Worm (Caenorhabditis elegans) whole organism, L2 larva: Measurements from ENCODE around the gene T21C9.6.

ENCODE experiments used
- F13H6.1 ChIP-seq: sonication (generic microtip); optimal IDR thresholded peaks from 2 replicates; lab custom pipeline; 2016; ENCODE audit warnings: missing genetic modification characterization, missing compliant biosample characterization
- Y55F3AM.14 ChIP-seq: fragments of 200-800 bp; sonication (Bioruptor generic); optimal IDR thresholded peaks from 2 replicates; lab custom pipeline; 2018; ENCODE audit warnings: mild to moderate bottlenecking, missing genetic modification characterization, missing compliant biosample characterization
- ZK546.5 ChIP-seq: sonication (generic microtip); optimal IDR thresholded peaks from 2 replicates; lab custom pipeline; 2017; ENCODE audit warnings: missing biosample characterization, missing genetic modification characterization
- aly-2 ChIP-seq: fragments of 150-350 bp; optimal IDR thresholded peaks from 2 replicates; lab custom pipeline; 2014; ENCODE audit warnings: missing biosample characterization, missing genetic modification characterization
- ama-1 ChIP-seq: fragments of 150-350 bp; optimal IDR thresholded peaks from 2 replicates; lab custom pipeline; 2018; ENCODE audit warnings: inconsistent platforms
- blmp-1 ChIP-seq: sonication (generic microtip); optimal IDR thresholded peaks from 2 replicates; lab custom pipeline; 2017; ENCODE audit warnings: missing genetic modification characterization, mild to moderate bottlenecking, missing compliant biosample characterization, antibody characterized with exemption, moderate library complexity; ENCODE audit not compliant: insufficient read depth
- ceh-82 ChIP-seq: fragments of 150-350 bp; optimal IDR thresholded peaks from 2 replicates; lab custom pipeline; 2014; ENCODE audit warnings: missing biosample characterization, missing genetic modification characterization
- dmd-4 ChIP-seq: sonication (generic microtip); optimal IDR thresholded peaks from 2 replicates; lab custom pipeline; 2017; ENCODE audit warnings: missing biosample characterization, missing genetic modification characterization
- fos-1 ChIP-seq: fragments of 150-350 bp; optimal IDR thresholded peaks from 2 replicates; lab custom pipeline; 2014; ENCODE audit warnings: missing biosample characterization, missing genetic modification characterization
- gmeb-1 ChIP-seq: fragments of 150-350 bp; optimal IDR thresholded peaks from 2 replicates; lab custom pipeline; 2014; ENCODE audit warnings: missing biosample characterization, missing genetic modification characterization
- lin-11 ChIP-seq: fragments of 150-350 bp; sonication (generic microtip); optimal IDR thresholded peaks from 2 replicates; lab custom pipeline; 2014; ENCODE audit warnings: missing biosample characterization, missing genetic modification characterization, inconsistent platforms, mixed read lengths
- lin-13 ChIP-seq: fragments of 150-350 bp; optimal IDR thresholded peaks from 2 replicates; lab custom pipeline; 2014; ENCODE audit warnings: missing biosample characterization, missing genetic modification reagents, missing genetic modification characterization
- lin-39 ChIP-seq: fragments of 150-350 bp; optimal IDR thresholded peaks from 2 replicates; lab custom pipeline; 2014; ENCODE audit warnings: missing biosample characterization, missing genetic modification reagents, missing genetic modification characterization
- lsy-2 ChIP-seq, 2 experiments: fragments of 150-350 bp in 1 of 2; sonication (generic microtip) in 1 of 2; optimal IDR thresholded peaks; 2 replicates each; lab custom pipeline; 2014 to 2017; ENCODE audit warnings: missing biosample characterization in 2 of 2, missing genetic modification characterization in 2 of 2
- mab-5 ChIP-seq: fragments of 150-350 bp; optimal IDR thresholded peaks from 2 replicates; lab custom pipeline; 2014; ENCODE audit warnings: missing biosample characterization, missing genetic modification characterization
- nhr-10 ChIP-seq: sonication (generic microtip); optimal IDR thresholded peaks from 2 replicates; lab custom pipeline; 2017; ENCODE audit warnings: missing biosample characterization, missing genetic modification characterization
- nhr-11 ChIP-seq: fragments of 150-350 bp; optimal IDR thresholded peaks from 2 replicates; lab custom pipeline; 2014; ENCODE audit warnings: missing biosample characterization, missing genetic modification characterization
- nhr-21 ChIP-seq: fragments of 150-350 bp; optimal IDR thresholded peaks from 2 replicates; lab custom pipeline; 2014; ENCODE audit warnings: missing biosample characterization, missing genetic modification characterization
- nhr-23 ChIP-seq: fragments of 150-350 bp; optimal IDR thresholded peaks from 2 replicates; lab custom pipeline; 2014; ENCODE audit warnings: missing biosample characterization, missing genetic modification reagents, missing genetic modification characterization
- nhr-25 ChIP-seq: fragments of 150-350 bp; sonication (generic microtip); optimal IDR thresholded peaks from 3 replicates; lab custom pipeline; 2014; ENCODE audit warnings: missing biosample characterization, missing genetic modification characterization
- nhr-6 ChIP-seq: fragments of 150-350 bp; optimal IDR thresholded peaks from 2 replicates; lab custom pipeline; 2014; ENCODE audit warnings: missing biosample characterization, missing genetic modification characterization
- nhr-77 ChIP-seq: fragments of 150-350 bp; optimal IDR thresholded peaks from 2 replicates; lab custom pipeline; 2014; ENCODE audit warnings: missing biosample characterization, missing genetic modification characterization
- peb-1 ChIP-seq: fragments of 150-350 bp; optimal IDR thresholded peaks from 2 replicates; lab custom pipeline; 2014; ENCODE audit warnings: missing biosample characterization, missing genetic modification characterization
- sem-4 ChIP-seq: fragments of 150-350 bp; optimal IDR thresholded peaks from 2 replicates; lab custom pipeline; 2014; ENCODE audit warnings: missing biosample characterization, missing genetic modification reagents, missing genetic modification characterization
- sma-3 ChIP-seq: sonication (generic microtip); optimal IDR thresholded peaks from 2 replicates; lab custom pipeline; 2016; ENCODE audit warnings: missing genetic modification reagents, missing genetic modification characterization, missing compliant biosample characterization
- sma-9 ChIP-seq, 2 experiments: fragments of 150-350 bp in 1 of 2; sonication (generic microtip) in 1 of 2; optimal IDR thresholded peaks; 2 replicates each; lab custom pipeline; 2014 to 2016; ENCODE audit warnings: missing genetic modification characterization in 2 of 2, mild to moderate bottlenecking in 1 of 2, missing biosample characterization in 1 of 2, missing compliant biosample characterization in 1 of 2, missing genetic modification reagents in 1 of 2, moderate library complexity in 1 of 2
- snpc-4 ChIP-seq: fragments of 150-350 bp; optimal IDR thresholded peaks from 2 replicates; lab custom pipeline; 2014; ENCODE audit warnings: missing biosample characterization, missing genetic modification characterization
- unc-39 ChIP-seq: fragments of 150-350 bp; optimal IDR thresholded peaks from 2 replicates; lab custom pipeline; 2014; ENCODE audit warnings: missing biosample characterization, missing genetic modification characterization
- unc-55 ChIP-seq: fragments of 150-350 bp; sonication (generic microtip); optimal IDR thresholded peaks from 3 replicates; lab custom pipeline; 2014; ENCODE audit warnings: missing biosample characterization, missing genetic modification reagents, missing genetic modification characterization
- zag-1 ChIP-seq: fragments of 150-350 bp; optimal IDR thresholded peaks from 2 replicates; lab custom pipeline; 2014; ENCODE audit warnings: missing biosample characterization, missing genetic modification characterization
- ztf-1 ChIP-seq: fragments of 200-800 bp; sonication (Bioruptor generic); conservative IDR thresholded peaks from 2 replicates; pipeline ENCODE4 v1.3.6; 2022; ENCODE audit warnings: missing genetic modification characterization, missing compliant biosample characterization
- ztf-11 ChIP-seq: sonication (generic microtip); optimal IDR thresholded peaks from 2 replicates; lab custom pipeline; 2017; ENCODE audit warnings: missing biosample characterization, missing genetic modification characterization
- ztf-4 ChIP-seq: fragments of 150-350 bp; optimal IDR thresholded peaks from 2 replicates; lab custom pipeline; 2014; ENCODE audit warnings: missing biosample characterization, missing genetic modification characterization

The T21C9.6 gene

ce11 chrV:10557676-10558075 lies 24.0 kb upstream of the T21C9.6 start, which contains the start of gene best-14:
Gene best-14 (plus strand): TSS chrV:10557976.
- TF ChIP-seq lin-13 (GFP tag; lab: Kevin White, UChicago): no peak
- no peak for TF ChIP-seq nhr-11
- TF ChIP-seq ceh-82 (tag; lab: Kevin White, UChicago): no peak
- TF ChIP-seq aly-2: no peak
- TF ChIP-seq nhr-21 (tag; lab: Kevin White, UChicago): no peak
- TF ChIP-seq mab-5 (tag; lab: Kevin White, UChicago): no peak
- TF ChIP-seq lsy-2 (tag; optimal IDR thresholded peaks at IDR 0.05; lab: Kevin White, UChicago): no peak

DNA sequence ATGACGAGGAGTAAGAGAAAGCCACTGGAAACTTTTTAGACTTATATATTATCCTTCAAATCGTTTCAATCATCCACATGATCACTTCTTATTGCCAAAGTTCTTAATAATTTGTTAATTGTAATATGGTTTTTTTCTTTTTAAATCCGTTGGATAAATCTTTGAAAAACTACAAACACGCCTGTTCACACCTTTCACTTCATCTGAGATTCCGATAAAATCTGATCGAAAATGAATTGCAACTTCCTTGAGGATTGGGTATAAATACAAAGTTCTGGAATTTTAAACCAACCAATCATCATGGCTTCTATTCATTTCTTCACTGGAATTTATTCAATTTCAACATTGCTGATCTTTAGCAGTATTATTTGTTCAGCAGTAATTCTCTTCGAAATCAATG lies 21.1 kb upstream of the T21C9.6 start, which contains the start of gene col-152:
Gene col-152, plus strand, starts transcription at position 301 of the 400 bp plus-strand sequence.
- TF ChIP-seq zag-1 (tag; lab: Kevin White, UChicago) (no peak), nhr-77 (no peak), F13H6.1 (tag; lab: Kevin White, UChicago) (no peak), ztf-11 (tag; lab: Kevin White, UChicago) (no peak), nhr-11 (no peak), unc-39 (tag; lab: Kevin White, UChicago) (no peak), peb-1 (tag; lab: Kevin White, UChicago) (no peak), snpc-4 (no peak), ztf-1 (no peak), gmeb-1 (tag; lab: Kevin White, UChicago) (no peak), fos-1 (tag; lab: Kevin White, UChicago) (no peak), lin-11 (tag; lab: Kevin White, UChicago) (no peak), unc-55 (GFP tag; lab: Kevin White, UChicago) (no peak), ama-1 (lab: Kevin White, UChicago) (no peak), nhr-21 (tag; lab: Kevin White, UChicago) (no peak), nhr-23 (no peak), lin-39 (tag; lab: Kevin White, UChicago) (no peak), nhr-25 (tag; lab: Kevin White, UChicago) (no peak), Y55F3AM.14 (GFP tag; lab: Kevin White, UChicago) (no peak), dmd-4 (tag; lab: Kevin White, UChicago) (no peak)

DNA sequence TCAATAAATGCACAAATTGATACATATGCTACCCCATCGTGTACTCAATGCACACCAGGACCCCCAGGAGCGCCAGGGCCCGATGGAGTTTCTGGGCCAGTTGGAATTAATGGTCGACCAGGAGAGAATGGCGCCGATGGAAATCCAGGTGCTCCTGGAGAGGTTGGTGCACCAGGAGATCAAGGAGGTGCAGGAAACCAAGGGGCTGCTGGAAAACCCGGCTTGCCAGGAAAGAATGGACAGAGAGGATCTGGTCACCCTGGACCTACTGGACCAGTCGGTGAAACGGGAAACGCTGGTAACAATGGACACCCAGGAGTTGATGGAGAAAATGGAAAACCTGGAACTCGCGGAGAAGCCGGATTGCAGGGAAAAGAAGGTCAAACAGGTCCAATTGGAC lies 20.1 kb upstream of the T21C9.6 start:
- TF ChIP-seq nhr-25 (tag; lab: Kevin White, UChicago) (no peak), nhr-23 (no peak), gmeb-1 (tag; lab: Kevin White, UChicago) (no peak), fos-1 (tag; lab: Kevin White, UChicago) (no peak), nhr-10 (no peak), sma-3 (GFP tag; lab: Kevin White, UChicago) (no peak), zag-1 (tag; lab: Kevin White, UChicago) (no peak), nhr-21 (tag; lab: Kevin White, UChicago) (no peak), nhr-11 (no peak), ama-1 (lab: Kevin White, UChicago) (no peak), nhr-6 (tag; lab: Kevin White, UChicago) (no peak), ZK546.5 (tag; lab: Kevin White, UChicago) (no peak)

DNA sequence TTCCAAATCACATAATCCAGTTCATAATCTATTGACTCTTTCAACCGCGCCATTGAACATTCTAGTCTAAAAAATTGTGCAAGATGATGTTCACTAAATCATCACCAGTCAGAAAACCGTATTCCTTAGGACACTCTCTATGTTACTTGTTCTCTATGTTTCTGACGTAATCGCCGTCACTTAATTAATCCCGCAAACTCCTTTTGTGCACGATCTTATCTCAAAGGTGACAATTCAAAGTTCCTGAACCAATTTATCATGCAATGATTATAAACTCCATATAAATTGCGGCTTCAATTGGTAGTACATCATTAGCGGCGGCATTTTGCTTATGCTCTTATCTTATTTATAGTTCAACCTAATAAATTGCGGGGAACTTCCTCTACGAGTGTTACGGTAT lies 18.9 kb upstream of the T21C9.6 start:
- TF ChIP-seq ztf-4: no peak
- no peak for TF ChIP-seq sma-3 (GFP tag; lab: Kevin White, UChicago)
- no peak for TF ChIP-seq Y55F3AM.14 (GFP tag; lab: Kevin White, UChicago)
- no peak for TF ChIP-seq sem-4
- TF ChIP-seq nhr-23: no peak

- TF ChIP-seq fos-1 (tag; lab: Kevin White, UChicago) (no peak), blmp-1 (tag; lab: Kevin White, UChicago) (peak; percentile 17)
- TF ChIP-seq, all 48 proteins: peak for 1
These were observed 17.5 kb upstream of the T21C9.6 start for ce11 chrV:10564140-10564539.

DNA sequence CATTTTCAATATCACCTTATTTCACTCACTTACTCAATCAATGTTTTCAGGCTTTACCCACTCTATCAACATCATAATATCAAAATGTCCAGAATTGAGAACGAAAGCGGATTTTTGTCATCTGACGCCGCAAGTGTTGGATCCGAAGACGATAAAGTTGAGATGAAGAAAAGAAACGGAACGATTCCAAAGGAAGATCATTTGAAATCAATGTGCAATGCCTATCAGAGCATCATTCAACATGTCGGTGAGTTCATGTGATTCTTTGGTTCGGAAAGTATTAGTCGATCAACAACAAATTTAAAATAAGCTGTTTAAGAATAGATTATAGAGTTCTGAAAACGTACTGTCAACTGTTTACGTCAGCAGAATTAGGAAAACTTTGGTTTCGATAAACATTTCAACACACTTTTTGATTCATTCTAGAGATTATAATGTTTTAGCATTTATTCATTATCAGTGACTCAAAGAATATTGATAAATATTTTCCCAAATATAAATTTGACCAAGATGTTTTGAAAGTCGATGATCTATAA lies 16.8 kb upstream of the T21C9.6 start, which contains the start of gene cat-4:
Gene cat-4, plus strand, starts transcription at position 51 of the 536 bp plus-strand sequence.
- no peak for TF ChIP-seq ceh-82 (tag; lab: Kevin White, UChicago)
- peak; percentile 19 for TF ChIP-seq gmeb-1 (tag; lab: Kevin White, UChicago)
- peak; percentile 50 for TF ChIP-seq sma-9 (GFP tag; optimal IDR thresholded peaks at IDR 0.05; lab: Kevin White, UChicago)
- no peak for TF ChIP-seq sma-9 (tag; optimal IDR thresholded peaks at IDR 0.05; lab: Kevin White, UChicago)
